Worm (Caenorhabditis elegans) whole organism, mixed stage, embryonic: Measurements from ENCODE around the gene klp-12.

Experiments
- bed-3 ChIP-seq: fragments of 200-800 bp; sonication (Bioruptor generic); optimal IDR thresholded peaks from 3 replicates; lab custom pipeline; 2018; ENCODE audit warnings: mild to moderate bottlenecking, missing genetic modification characterization, moderate library complexity, missing compliant biosample characterization
- blmp-1 ChIP-seq: fragments of 150-350 bp; optimal IDR thresholded peaks from 2 replicates; lab custom pipeline; 2014; ENCODE audit warnings: missing biosample characterization, missing genetic modification characterization
- elt-1 ChIP-seq: sonication (generic microtip); optimal IDR thresholded peaks from 2 replicates; lab custom pipeline; 2017; ENCODE audit warnings: missing genetic modification characterization, mild to moderate bottlenecking, missing compliant biosample characterization, antibody characterized with exemption, moderate library complexity, borderline replicate concordance; ENCODE audit not compliant: insufficient read depth
- lin-32 ChIP-seq: fragments of 200-800 bp; sonication (Bioruptor generic); optimal IDR thresholded peaks from 2 replicates; lab custom pipeline; 2018; ENCODE audit warnings: mild to moderate bottlenecking, missing genetic modification characterization, missing compliant biosample characterization
- lsy-2 ChIP-seq: fragments of 150-350 bp; optimal IDR thresholded peaks from 2 replicates; lab custom pipeline; 2014; ENCODE audit warnings: missing biosample characterization, missing genetic modification characterization
- nhr-12 ChIP-seq: fragments of 150-350 bp; optimal IDR thresholded peaks from 2 replicates; lab custom pipeline; 2014; ENCODE audit warnings: missing biosample characterization, missing genetic modification characterization
- pha-4 ChIP-seq: fragments of 150-350 bp; optimal IDR thresholded peaks from 2 replicates; lab custom pipeline; 2018; ENCODE audit warnings: missing biosample characterization, missing genetic modification reagents, missing genetic modification characterization
- snpc-4 ChIP-seq: fragments of 150-350 bp; optimal IDR thresholded peaks from 2 replicates; lab custom pipeline; 2014; ENCODE audit warnings: missing biosample characterization, missing genetic modification characterization
- tbx-8 ChIP-seq: fragments of 200-800 bp; sonication (Bioruptor generic); optimal IDR thresholded peaks from 2 replicates; lab custom pipeline; 2018; ENCODE audit warnings: mild to moderate bottlenecking, missing genetic modification characterization, moderate library complexity, missing compliant biosample characterization
- ztf-11 ChIP-seq: fragments of 150-350 bp; optimal IDR thresholded peaks from 2 replicates; lab custom pipeline; 2014; ENCODE audit warnings: missing biosample characterization, missing genetic modification characterization

DNA sequence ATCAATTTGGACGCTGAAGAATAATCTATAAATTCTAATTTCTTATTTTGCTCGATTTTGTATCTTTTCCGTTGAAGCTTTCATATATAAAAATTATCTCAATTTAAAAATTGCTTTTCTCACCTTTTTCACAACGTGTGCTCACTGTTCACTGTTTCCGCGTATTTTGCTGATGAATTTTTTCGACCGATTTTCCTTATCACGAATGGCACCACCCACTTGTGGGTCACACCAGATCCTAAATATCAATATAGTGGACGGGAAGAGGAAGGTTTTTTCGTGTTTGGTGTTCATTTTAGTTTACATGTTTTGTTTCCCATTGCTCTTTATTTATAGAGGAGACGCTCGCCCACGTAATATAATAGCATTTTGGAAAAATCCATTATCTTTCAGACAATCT is 44.0 kb downstream of the klp-12 start:
- no peak for TF ChIP-seq ztf-11 (tag; lab: Kevin White, UChicago)
- TF ChIP-seq lsy-2 (tag; lab: Kevin White, UChicago): no peak
- no peak for TF ChIP-seq tbx-8
- no peak for TF ChIP-seq bed-3 (GFP tag; lab: Kevin White, UChicago)
- no peak for TF ChIP-seq lin-32 (GFP tag; lab: Kevin White, UChicago)
- no peak for TF ChIP-seq elt-1 (tag; lab: Kevin White, UChicago)
- TF ChIP-seq nhr-12 (tag; lab: Kevin White, UChicago): no peak
- no peak for TF ChIP-seq blmp-1
- TF ChIP-seq pha-4: no peak
- TF ChIP-seq snpc-4 (tag; lab: Kevin White, UChicago): no peak
